Worm (Caenorhabditis elegans): ENCODE measurements around the gene ran-2.

The ran-2 gene

ce11 chrIII:7933235-7933634, at the start of gene ran-2:
Gene ran-2, plus strand, starts transcription at chrIII:7933535.
- TF ChIP-seq F13H6.1 (tag; optimal IDR thresholded peaks at IDR 0.05) = no peak
- no peak for TF ChIP-seq lin-11 (tag; optimal IDR thresholded peaks at IDR 0.05)
- no peak for TF ChIP-seq crh-2 (tag; optimal IDR thresholded peaks at IDR 0.05)
- TF ChIP-seq elt-3 (tag; optimal IDR thresholded peaks at IDR 0.05) = no peak
- no peak for TF ChIP-seq nhr-23 (tag; optimal IDR thresholded peaks at IDR 0.05)
- TF ChIP-seq lsy-2 (tag; optimal IDR thresholded peaks at IDR 0.05) = no peak
- peak; percentile 6 for TF ChIP-seq blmp-1 (tag; optimal IDR thresholded peaks at IDR 0.05; ENCODE audit: insufficient read depth)
- TF ChIP-seq C34F6.9 (tag; optimal IDR thresholded peaks at IDR 0.05) = no peak
- no peak for TF ChIP-seq Y55F3AM.14 (GFP tag; optimal IDR thresholded peaks at IDR 0.05)
- TF ChIP-seq dmd-4 (tag; optimal IDR thresholded peaks at IDR 0.05) = no peak
- no peak for TF ChIP-seq nhr-12 (tag; optimal IDR thresholded peaks at IDR 0.05)
- TF ChIP-seq nhr-25 (tag; optimal IDR thresholded peaks at IDR 0.05) = no peak
- no peak for TF ChIP-seq unc-62 (GFP tag; optimal IDR thresholded peaks at IDR 0.05)
- TF ChIP-seq lin-39 (tag; optimal IDR thresholded peaks at IDR 0.05) = no peak
- TF ChIP-seq ceh-82 (tag; optimal IDR thresholded peaks at IDR 0.05) = no peak
- peak; percentile 34 for TF ChIP-seq fos-1 (tag; optimal IDR thresholded peaks at IDR 0.05)
- no peak for TF ChIP-seq mab-5 (tag; optimal IDR thresholded peaks at IDR 0.05)
- TF ChIP-seq sma-3 (GFP tag; optimal IDR thresholded peaks at IDR 0.05) = no peak

- TF ChIP-seq mdl-1 (tag; optimal IDR thresholded peaks at IDR 0.05) = no peak
- TF ChIP-seq lsy-2 (tag; optimal IDR thresholded peaks at IDR 0.05) = no peak
- no peak for TF ChIP-seq ZK546.5 (tag; optimal IDR thresholded peaks at IDR 0.05)
- TF ChIP-seq nhr-237 (tag; optimal IDR thresholded peaks at IDR 0.05) = no peak
- no peak for TF ChIP-seq R02D3.7 (tag; optimal IDR thresholded peaks at IDR 0.05)
- no peak for TF ChIP-seq unc-55 (GFP tag; optimal IDR thresholded peaks at IDR 0.05)
- TF ChIP-seq elt-3 (tag; optimal IDR thresholded peaks at IDR 0.05) = no peak
- no peak for TF ChIP-seq nhr-10 (tag; optimal IDR thresholded peaks at IDR 0.05)
- TF ChIP-seq fos-1 (tag; optimal IDR thresholded peaks at IDR 0.05) = no peak
Observed at ce11 chrIII:7884863-7885262, 48.5 kb upstream of the ran-2 start, which contains the start of gene ZK688.11. Gene ZK688.11, minus strand, starts transcription at chrIII:7884963.

ce11 chrIII:7889036-7889435, 44.3 kb upstream of the ran-2 start:
- TF ChIP-seq mbf-1 (tag; optimal IDR thresholded peaks at IDR 0.05) (no peak), lin-39 (tag; optimal IDR thresholded peaks at IDR 0.05) (no peak), egl-27 (tag; optimal IDR thresholded peaks at IDR 0.05) (no peak), lin-11 (tag; optimal IDR thresholded peaks at IDR 0.05) (no peak), ztf-11 (tag; optimal IDR thresholded peaks at IDR 0.05) (no peak), nhr-6 (tag; optimal IDR thresholded peaks at IDR 0.05) (no peak)

- peak; percentile 88 for TF ChIP-seq nhr-25 (tag; optimal IDR thresholded peaks at IDR 0.05)
- TF ChIP-seq mdl-1 (tag; optimal IDR thresholded peaks at IDR 0.05) = peak; percentile 52 to 80
- peak; percentile 16 for TF ChIP-seq zag-1 (tag; optimal IDR thresholded peaks at IDR 0.05)
- TF ChIP-seq nhr-77 (tag; optimal IDR thresholded peaks at IDR 0.05) = no peak
- TF ChIP-seq F13H6.1 (tag; optimal IDR thresholded peaks at IDR 0.05) = peak; percentile 87
- TF ChIP-seq elt-1 (tag; optimal IDR thresholded peaks at IDR 0.05) = no peak
- peak; percentile 93 for TF ChIP-seq fos-1 (tag; optimal IDR thresholded peaks at IDR 0.05)
- TF ChIP-seq ztf-1 (GFP tag; conservative IDR thresholded peaks at IDR 0.05) = no peak
- peak; percentile 35 for TF ChIP-seq ama-1 (optimal IDR thresholded peaks at IDR 0.05)
- TF ChIP-seq lsy-2 (tag; optimal IDR thresholded peaks at IDR 0.05) = peak; percentile 60 to 69
- peak; percentile 77 for TF ChIP-seq nhr-21 (tag; optimal IDR thresholded peaks at IDR 0.05)
- no peak for TF ChIP-seq Y55F3AM.14 (GFP tag; optimal IDR thresholded peaks at IDR 0.05)
- no peak for TF ChIP-seq ceh-16 (tag; optimal IDR thresholded peaks at IDR 0.05)
- peak; percentile 65 for TF ChIP-seq gmeb-1 (tag; optimal IDR thresholded peaks at IDR 0.05)
- no peak for TF ChIP-seq unc-39 (tag; optimal IDR thresholded peaks at IDR 0.05)
- TF ChIP-seq crh-2 (tag; optimal IDR thresholded peaks at IDR 0.05) = peak; percentile 85
- TF ChIP-seq sem-4 (tag; optimal IDR thresholded peaks at IDR 0.05) = peak; percentile 67
- TF ChIP-seq sma-9 (GFP tag; optimal IDR thresholded peaks at IDR 0.05) = peak; percentile 84
- no peak for TF ChIP-seq sma-9 (tag; optimal IDR thresholded peaks at IDR 0.05)
- TF ChIP-seq blmp-1 (tag; optimal IDR thresholded peaks at IDR 0.05; ENCODE audit: insufficient read depth) = peak; percentile 87
- TF ChIP-seq mab-5 (tag; optimal IDR thresholded peaks at IDR 0.05) = no peak
- TF ChIP-seq sma-3 (GFP tag; optimal IDR thresholded peaks at IDR 0.05) = peak; percentile 70
- no peak for TF ChIP-seq ztf-11 (tag; optimal IDR thresholded peaks at IDR 0.05)
- peak; percentile 78 for TF ChIP-seq unc-55 (GFP tag; optimal IDR thresholded peaks at IDR 0.05)
- no peak for TF ChIP-seq alr-1 (tag; optimal IDR thresholded peaks at IDR 0.05)
- TF ChIP-seq lin-39 (tag; optimal IDR thresholded peaks at IDR 0.05) = no peak
- peak; percentile 82 for TF ChIP-seq nhr-129 (tag; optimal IDR thresholded peaks at IDR 0.05)
- TF ChIP-seq peb-1 (tag; optimal IDR thresholded peaks at IDR 0.05) = no peak
- peak; percentile 87 for TF ChIP-seq C34F6.9 (tag; optimal IDR thresholded peaks at IDR 0.05)
- TF ChIP-seq lin-13 (GFP tag; optimal IDR thresholded peaks at IDR 0.05) = peak; percentile 34
- TF ChIP-seq nhr-11 (tag; optimal IDR thresholded peaks at IDR 0.05) = no peak
- TF ChIP-seq ztf-4 (tag; optimal IDR thresholded peaks at IDR 0.05) = peak; percentile 18
Observed at ce11 chrIII:7891573-7892306, 41.6 kb upstream of the ran-2 start, which contains the start of the genes ZK688.5 and fahd-1. Gene ZK688.5, minus strand, starts transcription at chrIII:7891623. Gene fahd-1, plus strand, starts transcription at chrIII:7892256.

Data from whole organism, L2 larva.